Worm (Caenorhabditis elegans): Measurements from ENCODE around the gene srh-123.
"Not testable (repeated sequence)": the region's sequence is repeated elsewhere in the genome, so short reads cannot be mapped to it uniquely, and the experiment has no call there.

Gene srh-123

ce11 chrV:17458069-17458468, 15.7 kb upstream of the srh-123 start, which contains the start of gene str-200:
Gene str-200 (minus strand): TSS chrV:17458169.
- no peak for TF ChIP-seq fkh-6 (tag; optimal IDR thresholded peaks at IDR 0.05)
- no peak for TF ChIP-seq pax-1 (tag; optimal IDR thresholded peaks at IDR 0.05)
- TF ChIP-seq sox-2 (GFP tag; IDR thresholded peaks at IDR 0.05), result no peak
- TF ChIP-seq unc-55 (GFP tag; optimal IDR thresholded peaks at IDR 0.05), result no peak
- no peak for TF ChIP-seq pha-4 (tag; optimal IDR thresholded peaks at IDR 0.05)
- TF ChIP-seq ceh-18 (tag; optimal IDR thresholded peaks at IDR 0.05), result no peak

- no peak for TF ChIP-seq pat-9 (tag; optimal IDR thresholded peaks at IDR 0.05)
- TF ChIP-seq F13H6.1 (tag; optimal IDR thresholded peaks at IDR 0.05), result no peak
- no peak for TF ChIP-seq hlh-30 (tag; optimal IDR thresholded peaks at IDR 0.05; ENCODE audit: insufficient read depth)
- no peak for TF ChIP-seq K02D7.2 (tag; optimal IDR thresholded peaks at IDR 0.05)
- TF ChIP-seq hlh-15 (tag; optimal IDR thresholded peaks at IDR 0.05), result no peak
- no peak for TF ChIP-seq fkh-6 (tag; optimal IDR thresholded peaks at IDR 0.05)
- no peak for TF ChIP-seq ceh-24 (tag; optimal IDR thresholded peaks at IDR 0.05)
- TF ChIP-seq sox-2 (GFP tag; IDR thresholded peaks at IDR 0.05), result no peak
- no peak for TF ChIP-seq lim-6 (tag; optimal IDR thresholded peaks at IDR 0.05)
- no peak for TF ChIP-seq gmeb-2 (tag; optimal IDR thresholded peaks at IDR 0.05)
- no peak for TF ChIP-seq ceh-19 (GFP tag; optimal IDR thresholded peaks at IDR 0.05)
Observed at ce11 chrV:17460061-17460460, 13.7 kb upstream of the srh-123 start, which contains the start of gene srz-48. Gene srz-48 (minus strand): TSS chrV:17460161.

DNA sequence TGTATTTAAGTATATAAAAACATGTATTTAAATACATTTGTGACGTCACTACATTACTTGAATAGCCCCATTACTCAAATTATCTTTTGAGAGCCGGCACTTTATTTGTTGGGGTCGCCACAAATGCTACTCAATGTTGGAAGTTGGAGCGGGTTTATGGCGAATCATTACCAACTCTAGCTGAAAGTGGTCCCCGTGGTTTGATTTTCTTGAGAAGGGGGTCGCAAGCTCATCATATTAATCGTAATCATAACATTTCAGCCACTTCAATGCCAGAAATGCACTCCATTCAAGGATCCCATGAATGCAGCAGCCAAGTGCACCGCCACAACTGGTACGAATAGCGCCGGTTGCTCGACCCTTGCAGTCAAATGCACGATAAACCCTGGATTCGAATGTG, 9.5 kb upstream of the srh-123 start, which contains the start of gene F20E11.7:
Gene F20E11.7, plus strand, starts transcription at position 301 of the 400 bp plus-strand sequence.
- not testable (repeated sequence) for TF ChIP-seq ceh-18, nfya-1, hlh-8 (tag; optimal IDR thresholded peaks at IDR 0.05)

DNA sequence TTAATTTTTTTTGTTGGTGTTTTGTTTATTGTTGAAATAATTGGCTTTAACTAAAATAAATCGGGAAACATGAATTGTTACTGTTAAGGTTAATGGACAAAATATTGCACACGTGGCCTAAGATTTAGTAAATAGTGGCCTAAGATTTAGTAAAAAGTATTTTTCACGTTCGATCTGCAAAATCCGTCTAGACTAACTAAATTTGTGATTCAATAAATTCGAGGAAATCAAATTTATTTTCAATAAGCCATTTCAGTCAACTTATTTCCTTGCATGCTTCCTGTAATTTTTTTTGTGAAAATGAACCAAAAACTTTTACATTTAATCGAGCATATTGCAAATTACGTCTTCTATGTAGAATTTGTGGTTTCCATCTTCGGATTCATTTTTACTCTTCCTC, 7.0 kb upstream of the srh-123 start, which contains the start of gene srw-72:
Gene srw-72, plus strand, starts transcription at position 301 of the 400 bp plus-strand sequence.
- TF ChIP-seq ztf-16 (tag; optimal IDR thresholded peaks at IDR 0.05) (no peak), C08G9.2 (tag; optimal IDR thresholded peaks at IDR 0.05) (no peak), lim-6 (tag; optimal IDR thresholded peaks at IDR 0.05) (no peak), tbx-2 (tag; optimal IDR thresholded peaks at IDR 0.05) (no peak), ceh-18 (tag; optimal IDR thresholded peaks at IDR 0.05) (no peak), ceh-19 (GFP tag; optimal IDR thresholded peaks at IDR 0.05) (no peak)

- no peak for TF ChIP-seq mec-3 (tag; optimal IDR thresholded peaks at IDR 0.05; ENCODE audit: borderline replicate concordance)
- TF ChIP-seq rnt-1 (tag; optimal IDR thresholded peaks at IDR 0.05), result no peak
- TF ChIP-seq C08G9.2 (tag; optimal IDR thresholded peaks at IDR 0.05), result no peak
- no peak for TF ChIP-seq lin-11 (tag; optimal IDR thresholded peaks at IDR 0.05)
- TF ChIP-seq hlh-8 (tag; optimal IDR thresholded peaks at IDR 0.05), result no peak
- no peak for TF ChIP-seq tbx-2 (tag; optimal IDR thresholded peaks at IDR 0.05)
- TF ChIP-seq ceh-18 (tag; optimal IDR thresholded peaks at IDR 0.05), result no peak
- no peak for TF ChIP-seq pqm-1 (tag; optimal IDR thresholded peaks at IDR 0.05)
- TF ChIP-seq pat-9 (tag; optimal IDR thresholded peaks at IDR 0.05), result no peak
- no peak for TF ChIP-seq unc-42 (tag; optimal IDR thresholded peaks at IDR 0.05)
- no peak for TF ChIP-seq nfya-1 (tag; optimal IDR thresholded peaks at IDR 0.05)
- no peak for TF ChIP-seq hlh-6 (tag; optimal IDR thresholded peaks at IDR 0.05)
- TF ChIP-seq gmeb-2 (tag; optimal IDR thresholded peaks at IDR 0.05), result no peak
- TF ChIP-seq ceh-24 (tag; optimal IDR thresholded peaks at IDR 0.05), result no peak
- no peak for TF ChIP-seq elt-2 (tag; optimal IDR thresholded peaks at IDR 0.05)
- no peak for TF ChIP-seq ttx-3 (tag; optimal IDR thresholded peaks at IDR 0.05)
- no peak for TF ChIP-seq pros-1 (tag; optimal IDR thresholded peaks at IDR 0.05)
- no peak for TF ChIP-seq dmd-4 (tag; optimal IDR thresholded peaks at IDR 0.05; ENCODE audit: borderline replicate concordance)
- no peak for TF ChIP-seq fkh-6 (tag; optimal IDR thresholded peaks at IDR 0.05)
Observed at ce11 chrV:17467881-17468280, 5.9 kb upstream of the srh-123 start.

DNA sequence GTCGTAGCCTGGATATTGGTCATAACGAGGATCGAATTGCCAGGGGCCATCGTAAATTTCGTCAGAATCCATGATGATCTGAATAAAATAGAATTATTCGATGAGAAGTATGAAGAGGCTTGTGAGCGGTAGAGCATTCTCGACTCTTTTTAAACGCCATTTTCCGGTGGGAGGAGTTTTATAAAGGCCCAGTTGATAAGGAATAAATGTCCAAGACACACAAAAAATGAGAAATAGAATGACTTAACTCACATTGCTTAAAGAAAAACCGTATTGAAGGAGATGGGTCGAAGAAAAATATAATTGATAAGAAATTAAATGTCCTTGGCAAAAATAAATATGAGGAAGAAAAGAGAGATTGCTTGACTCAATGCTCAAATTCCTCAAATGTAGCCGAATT, 4.6 kb upstream of the srh-123 start, which contains the start of gene F20E11.17:
Gene F20E11.17, minus strand, starts transcription at position 101 of the 400 bp plus-strand sequence.
- no peak for TF ChIP-seq fax-1 (tag; optimal IDR thresholded peaks at IDR 0.05)
- TF ChIP-seq ref-2 (tag; optimal IDR thresholded peaks at IDR 0.05), result no peak
- no peak for TF ChIP-seq unc-3 (GFP tag; conservative IDR thresholded peaks at IDR 0.05)
- no peak for TF ChIP-seq unc-3 (tag; optimal IDR thresholded peaks at IDR 0.05)
- no peak for TF ChIP-seq hlh-15 (tag; optimal IDR thresholded peaks at IDR 0.05)
- no peak for TF ChIP-seq ceh-6 (GFP tag; optimal IDR thresholded peaks at IDR 0.05)
- TF ChIP-seq madf-2 (tag; optimal IDR thresholded peaks at IDR 0.05), result no peak
- no peak for TF ChIP-seq ceh-18 (tag; optimal IDR thresholded peaks at IDR 0.05)
- no peak for TF ChIP-seq che-1 (tag; optimal IDR thresholded peaks at IDR 0.05)
- TF ChIP-seq pqm-1 (tag; optimal IDR thresholded peaks at IDR 0.05), result no peak
